Worm (Caenorhabditis elegans) whole organism, L2 larva: Measurements from ENCODE around the gene gst-40.

Experiments
- C34F6.9 ChIP-seq: fragments of 150-350 bp; optimal IDR thresholded peaks from 2 replicates; lab custom pipeline; 2014; ENCODE audit warnings: missing biosample characterization, missing genetic modification characterization
- ama-1 ChIP-seq: fragments of 150-350 bp; optimal IDR thresholded peaks from 2 replicates; lab custom pipeline; 2018; ENCODE audit warnings: inconsistent platforms
- egl-27 ChIP-seq: sonication (generic microtip); optimal IDR thresholded peaks from 3 replicates; lab custom pipeline; 2017; ENCODE audit warnings: missing biosample characterization, missing genetic modification reagents, missing genetic modification characterization
- elt-3 ChIP-seq: sonication (generic microtip); optimal IDR thresholded peaks from 2 replicates; lab custom pipeline; 2017; ENCODE audit warnings: missing biosample characterization, missing genetic modification characterization
- lin-13 ChIP-seq: fragments of 150-350 bp; optimal IDR thresholded peaks from 2 replicates; lab custom pipeline; 2014; ENCODE audit warnings: missing biosample characterization, missing genetic modification reagents, missing genetic modification characterization
- nhr-12 ChIP-seq: fragments of 150-350 bp; optimal IDR thresholded peaks from 2 replicates; lab custom pipeline; 2014; ENCODE audit warnings: missing biosample characterization, missing genetic modification characterization
- nhr-6 ChIP-seq: fragments of 150-350 bp; optimal IDR thresholded peaks from 2 replicates; lab custom pipeline; 2014; ENCODE audit warnings: missing biosample characterization, missing genetic modification characterization
- snpc-4 ChIP-seq: fragments of 150-350 bp; optimal IDR thresholded peaks from 2 replicates; lab custom pipeline; 2014; ENCODE audit warnings: missing biosample characterization, missing genetic modification characterization
- unc-55 ChIP-seq: fragments of 150-350 bp; sonication (generic microtip); optimal IDR thresholded peaks from 3 replicates; lab custom pipeline; 2014; ENCODE audit warnings: missing biosample characterization, missing genetic modification reagents, missing genetic modification characterization
- unc-62 ChIP-seq: fragments of 150-350 bp; optimal IDR thresholded peaks from 2 replicates; lab custom pipeline; 2014; ENCODE audit warnings: missing biosample characterization, missing genetic modification reagents, missing genetic modification characterization
- zag-1 ChIP-seq: fragments of 150-350 bp; optimal IDR thresholded peaks from 2 replicates; lab custom pipeline; 2014; ENCODE audit warnings: missing biosample characterization, missing genetic modification characterization
- ztf-4 ChIP-seq: fragments of 150-350 bp; optimal IDR thresholded peaks from 2 replicates; lab custom pipeline; 2014; ENCODE audit warnings: missing biosample characterization, missing genetic modification characterization

ce11 chrIV:756956-757355 lies 3.3 kb upstream of the gst-40 start:
- TF ChIP-seq ztf-4 (tag; lab: Kevin White, UChicago): no peak
- TF ChIP-seq unc-55 (GFP tag; lab: Kevin White, UChicago): no peak
- no peak for TF ChIP-seq ama-1 (lab: Kevin White, UChicago)
- no peak for TF ChIP-seq lin-13 (GFP tag; lab: Kevin White, UChicago)
- TF ChIP-seq C34F6.9 (tag; lab: Kevin White, UChicago): no peak
- no peak for TF ChIP-seq elt-3
- TF ChIP-seq nhr-6 (tag; lab: Kevin White, UChicago): no peak
- TF ChIP-seq egl-27: no peak
- no peak for TF ChIP-seq unc-62 (GFP tag; lab: Kevin White, UChicago)
- no peak for TF ChIP-seq nhr-12 (tag; lab: Kevin White, UChicago)
- no peak for TF ChIP-seq snpc-4 (tag; lab: Kevin White, UChicago)
- TF ChIP-seq zag-1 (tag; lab: Kevin White, UChicago): no peak
